Fruit fly (Drosophila melanogaster): ENCODE measurements around the gene CG46025.

DNA sequence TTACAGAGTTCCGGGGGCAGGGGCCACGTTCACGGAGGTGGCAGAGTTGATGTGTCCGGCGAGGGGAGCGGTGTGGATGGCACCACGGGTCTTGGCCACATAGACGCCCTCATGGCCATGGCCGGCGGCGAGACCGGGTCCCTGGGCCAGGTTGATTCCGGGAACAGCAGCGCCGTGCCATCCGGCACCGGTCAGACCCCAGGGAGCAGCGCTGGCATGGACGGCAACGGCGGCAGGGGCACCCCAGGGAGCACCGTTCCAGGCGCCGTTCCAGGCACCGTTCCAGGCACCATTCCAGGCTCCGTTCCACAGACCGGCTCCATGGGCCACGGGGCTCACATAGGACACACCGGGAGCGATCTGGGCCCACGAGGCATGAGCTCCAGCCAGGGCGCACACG is 9.8 kb upstream of the CG46025 start:
- TF ChIP-seq Pif1B (GFP tag; optimal IDR thresholded peaks at IDR 0.05) (no peak), gl (tag; optimal IDR thresholded peaks at IDR 0.05) (no peak), Snoo (tag; optimal IDR thresholded peaks at IDR 0.05) (no peak), CG9948 (tag; optimal IDR thresholded peaks at IDR 0.05) (no peak)

All from whole organism, pupa.